Worm (Caenorhabditis elegans) whole organism, L3 larva: ENCODE data around the gene ife-1.

Experiments
- ZK546.5 ChIP-seq: sonication (generic microtip); optimal IDR thresholded peaks from 2 replicates; lab custom pipeline; 2017; ENCODE audit warnings: missing biosample characterization, missing genetic modification characterization
- ceh-28 ChIP-seq: fragments of 150-350 bp; optimal IDR thresholded peaks from 2 replicates; lab custom pipeline; 2014; ENCODE audit warnings: missing biosample characterization, missing genetic modification reagents, missing genetic modification characterization
- ceh-82 ChIP-seq: fragments of 150-350 bp; optimal IDR thresholded peaks from 2 replicates; lab custom pipeline; 2014; ENCODE audit warnings: missing biosample characterization, missing genetic modification characterization
- ceh-9 ChIP-seq: sonication (generic microtip); optimal IDR thresholded peaks from 2 replicates; lab custom pipeline; 2018; ENCODE audit warnings: missing biosample characterization, missing genetic modification characterization
- daf-12 ChIP-seq: fragments of 150-350 bp; optimal IDR thresholded peaks from 2 replicates; lab custom pipeline; 2014; ENCODE audit warnings: missing biosample characterization, missing genetic modification reagents, missing genetic modification characterization
- egl-5 ChIP-seq: fragments of 150-350 bp; optimal IDR thresholded peaks from 2 replicates; lab custom pipeline; 2017; ENCODE audit warnings: missing biosample characterization, missing genetic modification reagents, missing genetic modification characterization, inconsistent platforms
- elt-1 ChIP-seq: fragments of 150-350 bp; optimal IDR thresholded peaks from 2 replicates; lab custom pipeline; 2014; ENCODE audit warnings: missing biosample characterization, missing genetic modification characterization
- elt-2 ChIP-seq: sonication (generic microtip); optimal IDR thresholded peaks from 2 replicates; lab custom pipeline; 2016; ENCODE audit warnings: missing genetic modification reagents, mild to moderate bottlenecking, missing genetic modification characterization, missing compliant biosample characterization
- eor-1 ChIP-seq, 2 experiments: fragments of 150-350 bp; optimal IDR thresholded peaks; 2 replicates each; lab custom pipeline; 2014 to 2018; ENCODE audit warnings: missing biosample characterization in 2 of 2, missing genetic modification characterization in 2 of 2
- fkh-10 ChIP-seq: sonication (generic microtip); optimal IDR thresholded peaks from 2 replicates; lab custom pipeline; 2017; ENCODE audit warnings: missing biosample characterization, missing genetic modification reagents, missing genetic modification characterization
- fos-1 ChIP-seq: fragments of 150-350 bp; optimal IDR thresholded peaks from 2 replicates; lab custom pipeline; 2014; ENCODE audit warnings: missing biosample characterization, missing genetic modification characterization
- hmg-11 ChIP-seq: sonication (generic microtip); optimal IDR thresholded peaks from 2 replicates; lab custom pipeline; 2016; ENCODE audit warnings: missing genetic modification characterization, missing compliant biosample characterization
- jun-1 ChIP-seq: fragments of 150-350 bp; optimal IDR thresholded peaks from 2 replicates; lab custom pipeline; 2014; ENCODE audit warnings: missing biosample characterization, missing genetic modification reagents, missing genetic modification characterization
- lin-15B ChIP-seq: fragments of 150-350 bp; optimal IDR thresholded peaks from 2 replicates; lab custom pipeline; 2014; ENCODE audit warnings: missing biosample characterization, missing genetic modification characterization
- lsy-12 ChIP-seq: sonication (generic microtip); optimal IDR thresholded peaks from 2 replicates; lab custom pipeline; 2016; ENCODE audit warnings: mild to moderate bottlenecking, missing genetic modification characterization, missing compliant biosample characterization
- nfya-1 ChIP-seq: sonication (generic microtip); optimal IDR thresholded peaks from 2 replicates; lab custom pipeline; 2017; ENCODE audit warnings: missing genetic modification characterization, mild to moderate bottlenecking, missing compliant biosample characterization, antibody characterized with exemption, moderate library complexity; ENCODE audit not compliant: insufficient read depth
- nhr-11 ChIP-seq: fragments of 150-350 bp; optimal IDR thresholded peaks from 2 replicates; lab custom pipeline; 2014; ENCODE audit warnings: missing biosample characterization, missing genetic modification characterization
- nhr-12 ChIP-seq: fragments of 150-350 bp; optimal IDR thresholded peaks from 2 replicates; lab custom pipeline; 2014; ENCODE audit warnings: missing biosample characterization, missing genetic modification characterization
- nhr-23 ChIP-seq: fragments of 150-350 bp; optimal IDR thresholded peaks from 2 replicates; lab custom pipeline; 2014; ENCODE audit warnings: missing biosample characterization, missing genetic modification reagents, missing genetic modification characterization
- nhr-25 ChIP-seq: sonication (generic microtip); optimal IDR thresholded peaks from 2 replicates; lab custom pipeline; 2017; ENCODE audit warnings: missing biosample characterization, missing genetic modification characterization
- nhr-28 ChIP-seq: fragments of 150-350 bp; optimal IDR thresholded peaks from 2 replicates; lab custom pipeline; 2014; ENCODE audit warnings: missing biosample characterization, missing genetic modification characterization
- nhr-43 ChIP-seq: sonication (generic microtip); optimal IDR thresholded peaks from 2 replicates; lab custom pipeline; 2016; ENCODE audit warnings: mild to moderate bottlenecking, missing genetic modification characterization, missing compliant biosample characterization; ENCODE audit not compliant: poor library complexity, severe bottlenecking
- nhr-77 ChIP-seq: fragments of 150-350 bp; optimal IDR thresholded peaks from 2 replicates; lab custom pipeline; 2014; ENCODE audit warnings: missing biosample characterization, missing genetic modification characterization
- pha-4 ChIP-seq: fragments of 150-350 bp; optimal IDR thresholded peaks from 2 replicates; lab custom pipeline; 2014; ENCODE audit warnings: missing biosample characterization, missing genetic modification reagents, missing genetic modification characterization
- pqm-1 ChIP-seq: fragments of 150-350 bp; optimal IDR thresholded peaks from 2 replicates; lab custom pipeline; 2017; ENCODE audit warnings: missing biosample characterization, missing genetic modification characterization, inconsistent platforms
- skn-1 ChIP-seq: fragments of 150-350 bp; optimal IDR thresholded peaks from 2 replicates; lab custom pipeline; 2014; ENCODE audit warnings: missing biosample characterization, missing genetic modification characterization
- snpc-4 ChIP-seq: fragments of 150-350 bp; optimal IDR thresholded peaks from 2 replicates; lab custom pipeline; 2014; ENCODE audit warnings: missing biosample characterization, missing genetic modification characterization
- tbx-2 ChIP-seq: sonication (generic microtip); optimal IDR thresholded peaks from 2 replicates; lab custom pipeline; 2016; ENCODE audit warnings: mild to moderate bottlenecking, missing genetic modification characterization, missing compliant biosample characterization
- unc-39 ChIP-seq: sonication (generic microtip); optimal IDR thresholded peaks from 4 replicates; lab custom pipeline; 2017; ENCODE audit warnings: missing biosample characterization, missing genetic modification characterization
- unc-62 ChIP-seq: fragments of 150-350 bp; sonication (generic microtip); optimal IDR thresholded peaks from 4 replicates; lab custom pipeline; 2014; ENCODE audit warnings: missing biosample characterization, missing genetic modification reagents, missing genetic modification characterization
- zag-1 ChIP-seq: fragments of 150-350 bp; optimal IDR thresholded peaks from 2 replicates; lab custom pipeline; 2014; ENCODE audit warnings: missing biosample characterization, missing genetic modification characterization
- ztf-11 ChIP-seq: fragments of 150-350 bp; optimal IDR thresholded peaks from 2 replicates; lab custom pipeline; 2014; ENCODE audit warnings: missing biosample characterization, missing genetic modification characterization
- ztf-4 ChIP-seq: fragments of 150-350 bp; optimal IDR thresholded peaks from 2 replicates; lab custom pipeline; 2014; ENCODE audit warnings: missing biosample characterization, missing genetic modification characterization

ife-1 gene

DNA sequence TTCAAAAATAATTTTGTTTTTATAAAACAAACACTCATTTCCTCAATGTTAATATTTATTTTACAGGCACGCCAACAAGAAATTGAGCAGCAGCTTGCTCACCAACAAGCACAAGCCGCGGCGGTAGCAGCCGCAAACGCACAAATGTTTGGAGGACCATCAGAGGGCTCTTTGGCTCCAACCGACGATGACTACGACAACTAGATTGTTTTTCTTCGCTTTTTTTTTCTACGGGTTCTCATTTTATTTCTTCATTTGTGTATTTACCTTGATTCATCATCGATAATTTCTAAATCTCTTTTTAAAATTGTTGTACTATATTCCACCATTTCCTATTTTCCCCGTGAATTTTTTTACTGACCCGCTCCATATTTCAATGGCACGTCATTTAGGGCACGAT, at the start of gene ife-1:
Gene ife-1 (plus strand): TSS at position 301 of the 400 bp plus-strand sequence.
- no peak for TF ChIP-seq pqm-1
- no peak for TF ChIP-seq elt-1 (tag; lab: Kevin White, UChicago)
- no peak for TF ChIP-seq nhr-77
- no peak for TF ChIP-seq eor-1 (tag; optimal IDR thresholded peaks at IDR 0.05; lab: Kevin White, UChicago)
- no peak for TF ChIP-seq ceh-82 (tag; lab: Kevin White, UChicago)
- TF ChIP-seq zag-1 (tag; lab: Kevin White, UChicago), result no peak
- no peak for TF ChIP-seq nhr-25 (tag; lab: Kevin White, UChicago)
- TF ChIP-seq daf-12 (tag; lab: Kevin White, UChicago), result no peak
- TF ChIP-seq fos-1 (tag; lab: Kevin White, UChicago), result no peak
- no peak for TF ChIP-seq unc-39
- TF ChIP-seq elt-2 (tag; lab: Kevin White, UChicago), result no peak
- TF ChIP-seq unc-62 (GFP tag; lab: Kevin White, UChicago), result no peak
- TF ChIP-seq ZK546.5 (tag; lab: Kevin White, UChicago), result no peak

DNA sequence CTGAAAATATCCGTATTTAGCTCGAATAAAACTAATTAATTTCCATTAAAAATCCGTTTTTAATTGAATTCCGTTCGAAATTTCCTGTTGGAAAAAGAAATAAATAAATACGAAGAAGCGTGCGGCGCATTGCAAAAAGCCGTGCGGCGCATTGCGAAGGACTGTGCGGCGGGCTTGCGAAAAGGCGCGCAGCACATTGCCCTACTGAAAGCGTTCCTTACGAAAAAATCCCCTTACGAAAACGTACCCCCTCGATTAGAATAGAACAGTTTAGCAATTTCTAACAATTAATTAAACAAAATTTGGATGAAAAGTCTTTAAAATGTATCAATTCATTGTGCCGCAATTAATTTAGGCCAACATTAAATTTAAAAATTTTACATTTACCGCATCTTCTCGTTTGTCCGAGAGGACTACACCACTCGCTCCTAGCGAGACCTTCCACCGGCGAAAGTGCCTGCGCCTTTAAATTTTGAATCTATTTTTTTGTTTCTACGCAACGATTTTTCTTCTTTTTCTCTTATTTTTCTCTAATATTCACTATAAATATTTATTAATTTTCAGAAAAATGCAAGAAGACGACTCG, 46.8 kb upstream of the ife-1 start, which contains the start of gene npp-18:
Gene npp-18 (plus strand): TSS at position 565 of the 586 bp plus-strand sequence.
- TF ChIP-seq pha-4 (tag; lab: Kevin White, UChicago), result peak; percentile 68
- TF ChIP-seq lin-15B (tag; lab: Kevin White, UChicago), result peak; percentile 89
- peak; percentile 19 for TF ChIP-seq elt-2 (tag; lab: Kevin White, UChicago)
- peak; percentile 16 for TF ChIP-seq snpc-4 (tag; lab: Kevin White, UChicago)
- peak; percentile 59 for TF ChIP-seq nhr-23 (tag; lab: Kevin White, UChicago)

DNA sequence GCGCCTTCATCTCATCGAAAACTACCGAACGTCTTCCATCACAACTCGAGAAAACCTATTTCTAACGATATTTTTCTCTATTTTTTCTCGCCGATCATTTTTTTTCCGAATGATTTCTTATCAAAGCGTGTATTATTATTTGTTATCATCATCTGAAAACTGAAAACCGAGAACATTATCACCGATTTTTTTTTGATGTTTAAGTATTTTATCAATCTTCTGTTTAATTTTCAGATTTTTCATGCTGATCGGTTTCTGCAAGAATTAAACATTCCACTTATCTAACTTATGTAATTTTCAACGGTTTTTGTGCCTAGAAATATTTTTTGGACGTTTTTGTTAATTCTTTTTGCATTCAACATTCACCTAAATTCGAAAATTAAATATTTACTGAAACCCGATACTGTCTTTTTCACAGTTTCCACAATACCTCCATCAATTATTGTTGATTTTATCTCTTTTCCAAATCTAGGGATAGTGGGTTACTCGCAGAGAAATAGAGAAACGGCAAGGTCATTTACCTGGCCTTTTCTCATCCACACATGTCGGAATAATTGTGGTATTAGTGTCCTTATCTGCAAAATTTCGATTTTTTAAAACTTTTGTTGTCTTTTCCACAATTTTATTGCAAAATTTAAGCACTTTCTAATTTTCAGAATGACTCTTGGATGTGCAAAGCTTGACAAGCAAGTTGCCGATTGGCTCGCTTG, 44.3 kb upstream of the ife-1 start, which contains the start of gene pgm-2:
Gene pgm-2 (plus strand): TSS at position 657 of the 710 bp plus-strand sequence.
- TF ChIP-seq ceh-9 (tag; lab: Kevin White, UChicago), result no peak
- no peak for TF ChIP-seq ztf-11 (tag; lab: Kevin White, UChicago)
- TF ChIP-seq elt-2 (tag; lab: Kevin White, UChicago), result peak; percentile 77
- no peak for TF ChIP-seq hmg-11 (tag; lab: Kevin White, UChicago)
- TF ChIP-seq pha-4 (tag; lab: Kevin White, UChicago), result peak; percentile 22
- TF ChIP-seq elt-1 (tag; lab: Kevin White, UChicago), result peak; percentile 23
- TF ChIP-seq nhr-23 (tag; lab: Kevin White, UChicago), result peak; percentile 24
- TF ChIP-seq nhr-25 (tag; lab: Kevin White, UChicago), result peak; percentile 76

DNA sequence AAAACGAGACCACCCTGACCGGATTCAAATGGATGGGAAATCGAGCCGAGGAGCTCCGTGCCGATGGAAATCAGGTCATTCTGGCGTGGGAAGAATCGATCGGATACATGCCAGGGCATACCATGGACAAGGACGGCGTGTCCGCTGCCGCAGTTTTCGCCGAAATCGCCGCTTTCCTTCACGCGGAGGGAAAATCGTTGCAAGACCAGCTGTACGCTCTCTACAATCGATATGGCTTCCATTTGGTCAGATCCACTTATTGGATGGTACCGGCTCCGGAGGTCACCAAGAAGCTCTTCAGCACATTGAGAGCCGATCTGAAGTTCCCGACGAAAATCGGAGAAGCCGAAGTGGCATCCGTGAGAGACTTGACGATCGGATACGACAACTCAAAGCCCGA, 41.2 kb upstream of the ife-1 start:
- no peak for TF ChIP-seq nfya-1 (tag; lab: Kevin White, UChicago)
- TF ChIP-seq nhr-11, result no peak
- TF ChIP-seq tbx-2 (tag; lab: Kevin White, UChicago), result no peak
- TF ChIP-seq ceh-82 (tag; lab: Kevin White, UChicago), result no peak
- no peak for TF ChIP-seq fkh-10
- no peak for TF ChIP-seq elt-1 (tag; lab: Kevin White, UChicago)
- TF ChIP-seq ceh-28 (tag; lab: Kevin White, UChicago), result no peak
- TF ChIP-seq nhr-25 (tag; lab: Kevin White, UChicago), result no peak
- no peak for TF ChIP-seq ztf-4
- no peak for TF ChIP-seq skn-1 (tag; lab: Kevin White, UChicago)
- TF ChIP-seq egl-5 (tag; lab: Kevin White, UChicago), result no peak
- no peak for TF ChIP-seq nhr-43
- no peak for TF ChIP-seq lsy-12 (tag; lab: Kevin White, UChicago)

DNA sequence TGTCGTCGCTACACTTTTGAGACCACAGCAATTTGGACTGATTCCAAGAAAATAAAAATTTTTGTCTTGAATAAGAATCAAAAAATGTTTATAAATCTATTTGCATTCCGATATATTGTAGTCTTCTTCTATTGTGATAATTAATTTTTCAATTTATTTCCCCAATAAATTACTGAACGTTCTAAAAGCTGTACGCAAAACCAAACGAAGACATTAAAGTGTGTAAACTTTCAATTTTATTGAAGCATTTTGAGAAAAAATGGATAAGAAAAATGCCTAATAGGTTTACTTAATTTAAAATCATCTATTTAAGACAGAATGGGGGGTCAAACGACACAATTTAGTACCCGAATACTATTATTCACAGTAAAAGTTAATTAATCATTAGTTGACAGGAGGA, 40.6 kb upstream of the ife-1 start:
- TF ChIP-seq fos-1 (tag; lab: Kevin White, UChicago) (no peak), ceh-9 (tag; lab: Kevin White, UChicago) (no peak), nhr-12 (tag; lab: Kevin White, UChicago) (no peak), jun-1 (tag; lab: Kevin White, UChicago) (no peak), nhr-28 (no peak), unc-39 (no peak), ZK546.5 (tag; lab: Kevin White, UChicago) (no peak)
